Fruit fly (Drosophila melanogaster) whole organism, embryonic: Measurements from ENCODE around the gene CG43401.

Experiments used
- Bgb ChIP-seq: fragments of 200-800 bp; sonication (Bioruptor generic); IDR thresholded peaks from 2 replicates; pipeline ENCODE4 v1.3.6; 2022; ENCODE audit warnings: missing biosample characterization, missing genetic modification characterization; ENCODE audit not compliant: partially characterized antibody
- CG10979 ChIP-seq: fragments of 200-800 bp; sonication (Bioruptor generic); optimal IDR thresholded peaks from 2 replicates; lab custom pipeline; 2018; ENCODE audit warnings: missing biosample characterization, mild to moderate bottlenecking, missing genetic modification characterization, moderate library complexity
- CG12942 ChIP-seq: fragments of 200-800 bp; sonication (Bioruptor generic); optimal IDR thresholded peaks from 3 replicates; lab custom pipeline; 2016; ENCODE audit warnings: missing biosample characterization, missing genetic modification characterization
- CG13123 ChIP-seq: fragments of 200-800 bp; sonication (Bioruptor generic); optimal IDR thresholded peaks from 2 replicates; lab custom pipeline; 2016; ENCODE audit warnings: missing biosample characterization, missing genetic modification characterization
- CG14014 ChIP-seq: fragments of 200-800 bp; sonication (Bioruptor generic); IDR thresholded peaks from 2 replicates; pipeline ENCODE4 v1.3.6; 2022; ENCODE audit warnings: missing biosample characterization, missing genetic modification characterization
- CG15269 ChIP-seq: fragments of 200-800 bp; sonication (Bioruptor generic); optimal IDR thresholded peaks from 2 replicates; lab custom pipeline; 2018; ENCODE audit warnings: missing biosample characterization, mild to moderate bottlenecking, missing genetic modification characterization, moderate library complexity
- CG17328 ChIP-seq: fragments of 200-800 bp; sonication (Bioruptor generic); IDR thresholded peaks from 2 replicates; pipeline ENCODE4 v1.3.6; 2022; ENCODE audit warnings: missing biosample characterization, missing genetic modification characterization
- CG18262 ChIP-seq: fragments of 200-800 bp; optimal IDR thresholded peaks from 3 replicates; lab custom pipeline; 2019; ENCODE audit warnings: missing biosample characterization, mild to moderate bottlenecking, missing genetic modification characterization, moderate library complexity
- CG18619 ChIP-seq: fragments of 200-800 bp; sonication (Bioruptor generic); optimal IDR thresholded peaks from 3 replicates; lab custom pipeline; 2017; ENCODE audit warnings: missing biosample characterization, mild to moderate bottlenecking, missing genetic modification characterization
- CG2202 ChIP-seq: fragments of 200-800 bp; sonication (Bioruptor generic); optimal IDR thresholded peaks from 2 replicates; lab custom pipeline; 2018; ENCODE audit warnings: missing biosample characterization, mild to moderate bottlenecking, missing genetic modification characterization
- CG31365 ChIP-seq: fragments of 200-800 bp; sonication (Bioruptor generic); optimal IDR thresholded peaks from 2 replicates; lab custom pipeline; 2018; ENCODE audit warnings: missing biosample characterization, mild to moderate bottlenecking, missing genetic modification characterization
- CG3281 ChIP-seq: fragments of 200-800 bp; sonication (Bioruptor generic); optimal IDR thresholded peaks from 3 replicates; lab custom pipeline; 2017; ENCODE audit warnings: missing biosample characterization, mild to moderate bottlenecking, missing genetic modification characterization
- CG3838 ChIP-seq: fragments of 200-800 bp; sonication (Bioruptor generic); optimal IDR thresholded peaks from 3 replicates; lab custom pipeline; 2016; ENCODE audit warnings: missing biosample characterization, missing genetic modification characterization
- CG43689 ChIP-seq: fragments of 200-800 bp; sonication (Bioruptor generic); IDR thresholded peaks from 2 replicates; pipeline ENCODE4 v1.3.6; 2022; ENCODE audit warnings: missing biosample characterization, missing genetic modification characterization
- CG4404 ChIP-seq: fragments of 200-800 bp; sonication (Bioruptor generic); IDR thresholded peaks from 2 replicates; pipeline ENCODE4 v1.3.6; 2022; ENCODE audit warnings: missing biosample characterization, missing genetic modification characterization
- CG4707 ChIP-seq: fragments of 200-800 bp; sonication (Bioruptor generic); optimal IDR thresholded peaks from 2 replicates; lab custom pipeline; 2018; ENCODE audit warnings: missing biosample characterization, mild to moderate bottlenecking, missing genetic modification characterization, moderate library complexity
- CG4730 ChIP-seq: fragments of 200-800 bp; sonication (Bioruptor generic); IDR thresholded peaks from 2 replicates; pipeline ENCODE4 v1.3.6; 2022; ENCODE audit warnings: missing biosample characterization, missing genetic modification characterization
- CG4820 ChIP-seq: fragments of 200-800 bp; sonication (Bioruptor generic); optimal IDR thresholded peaks from 3 replicates; lab custom pipeline; 2016; ENCODE audit warnings: missing biosample characterization, missing genetic modification characterization
- CG5180 ChIP-seq: fragments of 200-800 bp; sonication (Bioruptor generic); optimal IDR thresholded peaks from 3 replicates; lab custom pipeline; 2017; ENCODE audit warnings: missing biosample characterization, missing genetic modification characterization, mild to moderate bottlenecking, moderate library complexity, missing genetic modification reagents
- CG6654 ChIP-seq: fragments of 200-800 bp; sonication (Bioruptor generic); optimal IDR thresholded peaks from 2 replicates; lab custom pipeline; 2017; ENCODE audit warnings: missing biosample characterization, mild to moderate bottlenecking, missing genetic modification characterization
- CG7271 ChIP-seq: fragments of 200-800 bp; sonication (Bioruptor generic); optimal IDR thresholded peaks from 2 replicates; lab custom pipeline; 2018; ENCODE audit warnings: missing biosample characterization, mild to moderate bottlenecking, missing genetic modification characterization, moderate library complexity
- CG7786 ChIP-seq: fragments of 200-800 bp; sonication (Bioruptor generic); optimal IDR thresholded peaks from 2 replicates; lab custom pipeline; 2016; ENCODE audit warnings: missing biosample characterization, missing genetic modification characterization
- CG9932 ChIP-seq: fragments of 200-800 bp; sonication (Bioruptor generic); IDR thresholded peaks from 2 replicates; pipeline ENCODE4 v1.3.6; 2022; ENCODE audit warnings: missing biosample characterization, missing genetic modification characterization
- Chrac-16 ChIP-seq: fragments of 200-800 bp; sonication (Bioruptor generic); optimal IDR thresholded peaks from 3 replicates; lab custom pipeline; 2016; ENCODE audit warnings: missing biosample characterization, missing genetic modification characterization
- Doc3 ChIP-seq: fragments of 200-800 bp; sonication (Bioruptor generic); IDR thresholded peaks from 3 replicates; pipeline ENCODE4 v1.3.6; 2022; ENCODE audit warnings: missing biosample characterization, missing genetic modification characterization; ENCODE audit not compliant: partially characterized antibody
- Hr3 ChIP-seq: fragments of 200-800 bp; sonication (Bioruptor generic); optimal IDR thresholded peaks from 3 replicates; lab custom pipeline; 2016; ENCODE audit warnings: missing biosample characterization, missing genetic modification characterization
- Jarid2 ChIP-seq: fragments of 200-800 bp; sonication (Bioruptor generic); optimal IDR thresholded peaks from 3 replicates; lab custom pipeline; 2017; ENCODE audit warnings: mild to moderate bottlenecking, missing biosample characterization, missing genetic modification reagents, missing genetic modification characterization
- Lhr ChIP-seq: fragments of 200-800 bp; sonication (Bioruptor generic); optimal IDR thresholded peaks from 3 replicates; lab custom pipeline; 2017; ENCODE audit warnings: mild to moderate bottlenecking, missing biosample characterization, missing genetic modification reagents, missing genetic modification characterization
- Meics ChIP-seq: fragments of 200-800 bp; sonication (Bioruptor generic); optimal IDR thresholded peaks from 2 replicates; lab custom pipeline; 2017; ENCODE audit warnings: missing biosample characterization, mild to moderate bottlenecking, missing genetic modification characterization
- Mes4 ChIP-seq: fragments of 200-800 bp; sonication (Bioruptor generic); optimal IDR thresholded peaks from 2 replicates; lab custom pipeline; 2016; ENCODE audit warnings: missing biosample characterization, missing genetic modification characterization
- Oli ChIP-seq: fragments of 200-800 bp; sonication (Bioruptor generic); optimal IDR thresholded peaks from 2 replicates; lab custom pipeline; 2018; ENCODE audit warnings: missing biosample characterization, mild to moderate bottlenecking, missing genetic modification characterization, moderate library complexity
- PHDP ChIP-seq: fragments of 200-800 bp; sonication (Bioruptor generic); optimal IDR thresholded peaks from 3 replicates; lab custom pipeline; 2018; ENCODE audit warnings: missing biosample characterization, mild to moderate bottlenecking, missing genetic modification characterization, moderate library complexity
- Rfx ChIP-seq: fragments of 200-800 bp; sonication (Bioruptor generic); IDR thresholded peaks from 2 replicates; pipeline ENCODE4 v1.3.6; 2022; ENCODE audit warnings: missing biosample characterization, missing genetic modification characterization
- Sox100B ChIP-seq: fragments of 200-800 bp; sonication (Bioruptor generic); optimal IDR thresholded peaks from 3 replicates; lab custom pipeline; 2018; ENCODE audit warnings: missing biosample characterization, mild to moderate bottlenecking, missing genetic modification characterization
- Usf ChIP-seq: fragments of 200-800 bp; sonication (Bioruptor generic); optimal IDR thresholded peaks from 2 replicates; lab custom pipeline; 2017; ENCODE audit warnings: missing genotype, missing biosample characterization, missing genetic modification characterization
- amos ChIP-seq: fragments of 200-800 bp; sonication (Bioruptor generic); IDR thresholded peaks from 2 replicates; pipeline ENCODE4 v1.3.6; 2022; ENCODE audit warnings: missing biosample characterization, missing genetic modification characterization; ENCODE audit not compliant: partially characterized antibody
- bigmax ChIP-seq: fragments of 200-800 bp; sonication (Bioruptor generic); optimal IDR thresholded peaks from 2 replicates; lab custom pipeline; 2018; ENCODE audit warnings: missing biosample characterization, mild to moderate bottlenecking, missing genetic modification characterization
- crol ChIP-seq: fragments of 200-800 bp; sonication (Bioruptor generic); IDR thresholded peaks from 2 replicates; pipeline ENCODE4 v1.3.6; 2022; ENCODE audit warnings: missing biosample characterization, missing genetic modification characterization
- disco-r ChIP-seq: fragments of 200-800 bp; sonication (Bioruptor generic); optimal IDR thresholded peaks from 2 replicates; lab custom pipeline; 2016; ENCODE audit warnings: missing biosample characterization, missing genetic modification characterization
- dysf ChIP-seq: fragments of 200-800 bp; sonication (Bioruptor generic); IDR thresholded peaks from 3 replicates; pipeline ENCODE4 v1.3.6; 2022; ENCODE audit warnings: missing biosample characterization, missing genetic modification characterization
- gem ChIP-seq: fragments of 200-800 bp; sonication (Bioruptor generic); optimal IDR thresholded peaks from 2 replicates; lab custom pipeline; 2019; ENCODE audit warnings: missing biosample characterization, mild to moderate bottlenecking, missing genetic modification characterization, moderate library complexity
- gfzf ChIP-seq: fragments of 200-800 bp; sonication (Bioruptor generic); optimal IDR thresholded peaks from 2 replicates; lab custom pipeline; 2016; ENCODE audit warnings: missing biosample characterization, mild to moderate bottlenecking, missing genetic modification characterization, moderate library complexity
- grn ChIP-seq: fragments of 200-800 bp; sonication (Bioruptor generic); optimal IDR thresholded peaks from 3 replicates; lab custom pipeline; 2017; ENCODE audit warnings: missing biosample characterization, missing genetic modification characterization
- maf-S ChIP-seq: fragments of 200-800 bp; sonication (Bioruptor generic); optimal IDR thresholded peaks from 2 replicates; lab custom pipeline; 2016; ENCODE audit warnings: missing biosample characterization, missing genetic modification characterization
- nau ChIP-seq: fragments of 200-800 bp; sonication (Bioruptor generic); optimal IDR thresholded peaks from 3 replicates; lab custom pipeline; 2017; ENCODE audit warnings: missing biosample characterization, mild to moderate bottlenecking, missing genetic modification characterization, missing genetic modification reagents
- pnt ChIP-seq: fragments of 200-800 bp; sonication (Bioruptor generic); optimal IDR thresholded peaks from 3 replicates; lab custom pipeline; 2016; ENCODE audit warnings: missing biosample characterization, missing genetic modification characterization
- seq ChIP-seq: fragments of 200-800 bp; sonication (Bioruptor generic); IDR thresholded peaks from 2 replicates; pipeline ENCODE4 v1.3.6; 2022; ENCODE audit warnings: missing biosample characterization, missing genetic modification characterization
- tap ChIP-seq: fragments of 200-800 bp; optimal IDR thresholded peaks from 3 replicates; lab custom pipeline; 2019; ENCODE audit warnings: missing biosample characterization, mild to moderate bottlenecking, missing genetic modification characterization, moderate library complexity
- zf30C ChIP-seq: fragments of 200-800 bp; sonication (Bioruptor generic); optimal IDR thresholded peaks from 3 replicates; lab custom pipeline; 2018; ENCODE audit warnings: missing biosample characterization, mild to moderate bottlenecking, missing genetic modification characterization

CG43401 gene

DNA sequence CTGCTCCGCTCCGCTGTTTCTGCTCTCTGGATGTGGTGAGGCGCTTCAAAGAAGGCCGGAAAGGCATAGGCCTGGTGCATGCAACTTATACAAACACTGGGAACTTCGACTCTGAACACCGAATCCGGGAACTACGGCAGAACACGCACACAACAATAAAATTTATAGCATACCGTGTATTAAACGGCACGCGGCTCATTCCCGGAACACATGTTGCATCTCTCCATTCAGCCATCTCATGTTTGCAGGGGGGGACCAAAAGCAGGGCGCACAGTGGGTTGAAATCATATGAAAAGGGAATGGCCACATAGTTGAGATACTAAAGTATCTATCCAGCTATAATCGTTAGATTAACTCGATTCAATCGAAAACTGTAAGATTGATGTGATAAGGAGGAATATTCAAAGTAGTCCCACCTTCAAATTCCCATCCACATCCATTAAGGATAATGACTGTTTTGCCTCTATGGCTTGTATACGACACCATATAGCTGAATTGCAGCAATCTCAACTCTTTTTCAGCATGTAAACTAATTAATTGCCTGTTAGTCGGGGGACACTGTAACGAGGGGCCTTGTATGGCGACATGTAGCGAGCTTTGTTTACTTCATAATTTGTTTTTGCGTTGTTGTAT is 11.6 kb downstream of the CG43401 start (continued):
- TF ChIP-seq Chrac-16 (GFP tag; lab: Kevin White, UChicago): peak; percentile 68
- TF ChIP-seq CG12942 (GFP tag; lab: Kevin White, UChicago): peak; percentile 55
- peak; percentile 17 for TF ChIP-seq CG13123
- TF ChIP-seq CG15269 (tag; lab: Kevin White, UChicago): peak; percentile 68
- peak; percentile 65 for TF ChIP-seq nau
- no peak for TF ChIP-seq amos (GFP tag; lab: Robert Waterston, UW)
- peak; percentile 24; the same call in 1 of the 2 replicates for TF ChIP-seq CG4730 (GFP tag; lab: Robert Waterston, UW)
- TF ChIP-seq pnt: peak; percentile 47
- TF ChIP-seq CG7271 (tag; lab: Kevin White, UChicago): no peak
- TF ChIP-seq CG2202: peak; percentile 72
- peak; percentile 59 for TF ChIP-seq CG5180
- no peak for TF ChIP-seq grn
- TF ChIP-seq CG14014 (GFP tag; lab: Robert Waterston, UW): no peak
- peak; percentile 34; the same call in 1 of the 2 replicates for TF ChIP-seq seq (GFP tag; lab: Robert Waterston, UW)
- TF ChIP-seq Lhr (GFP tag; lab: Kevin White, UChicago): peak; percentile 54
- peak; percentile 48 for TF ChIP-seq CG18619 (GFP tag; lab: Kevin White, UChicago)
- TF ChIP-seq Hr3 (GFP tag; lab: Kevin White, UChicago): peak; percentile 71
- TF ChIP-seq CG10979 (tag; lab: Kevin White, UChicago): peak; percentile 83
- peak; percentile 31 for TF ChIP-seq disco-r (GFP tag; lab: Kevin White, UChicago)
- TF ChIP-seq CG3281 (GFP tag; lab: Kevin White, UChicago): peak; percentile 33
- TF ChIP-seq Bgb: no peak
- no peak for TF ChIP-seq Meics (GFP tag; lab: Kevin White, UChicago)
- TF ChIP-seq CG9932 (GFP tag; lab: Robert Waterston, UW): no peak
- TF ChIP-seq CG18262 (tag; lab: Kevin White, UChicago): peak; percentile 89
- TF ChIP-seq crol (GFP tag; lab: Robert Waterston, UW): no peak; the same call in 1 of the 2 replicates
- peak; percentile 3 for TF ChIP-seq Usf
- TF ChIP-seq Rfx (GFP tag; lab: Robert Waterston, UW): no peak
- TF ChIP-seq maf-S (GFP tag; lab: Kevin White, UChicago): peak; percentile 11
- TF ChIP-seq tap (tag; lab: Kevin White, UChicago): peak; percentile 38
- TF ChIP-seq gem (tag; lab: Kevin White, UChicago): peak; percentile 84
- no peak for TF ChIP-seq gfzf (GFP tag; lab: Kevin White, UChicago)
- TF ChIP-seq CG3838 (GFP tag; lab: Kevin White, UChicago): no peak
- TF ChIP-seq CG7786 (GFP tag; lab: Kevin White, UChicago): peak; percentile 52
- TF ChIP-seq CG4707 (GFP tag; lab: Kevin White, UChicago): peak; percentile 50
- TF ChIP-seq CG4820 (GFP tag; lab: Kevin White, UChicago): peak; percentile 66
- TF ChIP-seq bigmax (GFP tag; lab: Kevin White, UChicago): no peak
- no peak for TF ChIP-seq Doc3
- peak; percentile 78 for TF ChIP-seq Sox100B (GFP tag; lab: Kevin White, UChicago)
- peak; percentile 83 for TF ChIP-seq Oli (tag; lab: Kevin White, UChicago)
- peak; percentile 38 for TF ChIP-seq Jarid2 (GFP tag; lab: Kevin White, UChicago)
- TF ChIP-seq CG31365: peak; percentile 32
- TF ChIP-seq zf30C: no peak
- peak; percentile 54; the same call in 1 of the 3 replicates for TF ChIP-seq dysf
- peak; percentile 63 for TF ChIP-seq CG17328 (GFP tag; lab: Robert Waterston, UW)
- peak; percentile 72 for TF ChIP-seq Mes4 (GFP tag; lab: Kevin White, UChicago)
- TF ChIP-seq CG6654 (GFP tag; lab: Kevin White, UChicago): peak; percentile 58
- TF ChIP-seq CG43689 (GFP tag; lab: Robert Waterston, UW): no peak
- TF ChIP-seq PHDP: peak; percentile 73
- 0 out of 2 replicates have a peak, but pooled peaks have one; percentile 9 for TF ChIP-seq CG4404 (GFP tag; lab: Robert Waterston, UW)
